Fruit fly (Drosophila melanogaster): ENCODE results near the gene CG31674.

dm6 chr2L:20868921-20869320 is 37.9 kb downstream of the CG31674 start:
- no peak for TF ChIP-seq CG9948 (tag; optimal IDR thresholded peaks at IDR 0.05)
- no peak for TF ChIP-seq CG13204 (GFP tag; optimal IDR thresholded peaks at IDR 0.05)
- TF ChIP-seq EcR (GFP tag; optimal IDR thresholded peaks at IDR 0.05): no peak
